Fruit fly (Drosophila melanogaster) whole organism, pupa: ENCODE data around the gene Nrd1.
A peak's percentile ranks its signal among the peaks of the same experiment; 100 is the strongest.

Source experiments
- CG12605 ChIP-seq: fragments of 200-800 bp; sonication (Bioruptor generic); IDR thresholded peaks from 2 replicates; pipeline ENCODE4 v1.3.6; 2022; ENCODE audit warnings: missing biosample characterization, missing genetic modification characterization
- CG14655 ChIP-seq: fragments of 200-800 bp; sonication (Bioruptor generic); optimal IDR thresholded peaks from 3 replicates; lab custom pipeline; 2017; ENCODE audit warnings: mild to moderate bottlenecking, missing biosample characterization, missing genetic modification reagents, missing genetic modification characterization
- CG32121 ChIP-seq: fragments of 200-800 bp; sonication (Bioruptor generic); IDR thresholded peaks from 2 replicates; pipeline ENCODE4 v1.3.6; 2022; ENCODE audit warnings: missing biosample characterization, missing genetic modification characterization
- CG8159 ChIP-seq: fragments of 200-800 bp; sonication (Bioruptor generic); optimal IDR thresholded peaks from 3 replicates; lab custom pipeline; 2018; ENCODE audit warnings: missing biosample characterization, mild to moderate bottlenecking, missing genetic modification characterization, moderate library complexity
- EcR ChIP-seq: fragments of 200-800 bp; sonication (Bioruptor generic); optimal IDR thresholded peaks from 3 replicates; lab custom pipeline; 2019; ENCODE audit warnings: missing biosample characterization, missing genetic modification characterization, mild to moderate bottlenecking, moderate library complexity, missing genetic modification reagents
- Ets98B ChIP-seq: fragments of 200-800 bp; sonication (Bioruptor generic); IDR thresholded peaks from 2 replicates; pipeline ENCODE4 v1.3.6; 2022; ENCODE audit warnings: missing biosample characterization, missing genetic modification characterization
- gl ChIP-seq: fragments of 200-800 bp; sonication (Bioruptor generic); optimal IDR thresholded peaks from 2 replicates; lab custom pipeline; 2018; ENCODE audit warnings: missing biosample characterization, mild to moderate bottlenecking, missing genetic modification characterization
- rn ChIP-seq: fragments of 200-800 bp; sonication (Bioruptor generic); IDR thresholded peaks from 2 replicates; pipeline ENCODE4 v1.3.6; 2022; ENCODE audit warnings: missing biosample characterization, missing genetic modification characterization

DNA sequence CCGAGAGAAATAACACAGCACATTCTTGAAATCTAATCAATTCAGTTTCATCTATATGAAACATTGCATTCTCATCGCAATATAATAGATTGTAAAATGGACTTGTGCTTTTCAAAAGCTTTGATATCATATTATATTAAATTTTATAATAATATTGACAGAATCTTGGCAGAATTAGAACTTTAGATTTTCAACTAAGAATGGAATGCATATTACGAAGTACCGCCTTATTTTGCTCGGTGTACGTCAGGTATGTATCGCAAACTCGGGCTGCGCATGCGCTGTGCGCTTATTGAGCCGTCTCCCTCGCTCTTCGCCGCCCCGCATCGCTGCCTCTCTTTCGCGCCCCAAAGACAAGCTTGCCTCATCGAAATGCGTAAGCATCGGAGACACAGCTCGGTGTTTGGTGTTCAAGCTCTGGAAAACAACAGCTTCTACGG lies 46.5 kb upstream of the Nrd1 start:
- TF ChIP-seq CG8159 (peak; percentile 93), EcR (GFP tag; lab: Kevin White, UChicago) (peak; percentile 42), Ets98B (GFP tag; lab: Robert Waterston, UW) (peak; percentile 78), gl (peak; percentile 65), CG32121 (GFP tag; lab: Robert Waterston, UW) (peak; percentile 90), CG14655 (peak; percentile 90), rn (GFP tag; lab: Robert Waterston, UW) (peak; percentile 67), CG12605 (GFP tag; lab: Robert Waterston, UW) (peak; percentile 80)
